Fruit fly (Drosophila melanogaster): Measurements from ENCODE around the gene CG14448.

The CG14448 gene

dm6 chr3L:22741389-22742120 lies 46.7 kb upstream of the CG14448 start, which contains the start of gene CG7369 (continued):
- TF ChIP-seq CoRest (tag; optimal IDR thresholded peaks at IDR 0.05), result peak; percentile 97
- peak; percentile 82 for TF ChIP-seq gsb-n (tag; optimal IDR thresholded peaks at IDR 0.05)
- TF ChIP-seq Dip2 (GFP tag; IDR thresholded peaks at IDR 0.05), result no peak
- peak; percentile 61 for TF ChIP-seq schlank (tag; optimal IDR thresholded peaks at IDR 0.05)
- peak; percentile 85 for TF ChIP-seq B-H2 (GFP tag; optimal IDR thresholded peaks at IDR 0.05)
- no peak for TF ChIP-seq pros (GFP tag; optimal IDR thresholded peaks at IDR 0.05)
- TF ChIP-seq CG32772 (GFP tag; IDR thresholded peaks at IDR 0.05), result peak; percentile 79
- peak; percentile 73 for TF ChIP-seq HLH4C (GFP tag; IDR thresholded peaks at IDR 0.05; ENCODE audit: partially characterized antibody)
- peak; percentile 80 for TF ChIP-seq Lhr (GFP tag; optimal IDR thresholded peaks at IDR 0.05)
- TF ChIP-seq Ets97D (GFP tag; optimal IDR thresholded peaks at IDR 0.05), result peak; percentile 92
- TF ChIP-seq CG9797 (GFP tag; optimal IDR thresholded peaks at IDR 0.05), result peak; percentile 54
- TF ChIP-seq CG42726 (GFP tag; IDR thresholded peaks at IDR 0.05; ENCODE audit: partially characterized antibody), result no peak
- TF ChIP-seq shn (GFP tag; optimal IDR thresholded peaks at IDR 0.05), result peak; percentile 69
- TF ChIP-seq amos (GFP tag; IDR thresholded peaks at IDR 0.05; ENCODE audit: partially characterized antibody), result peak; percentile 63
- peak; percentile 34 for TF ChIP-seq Spps (tag; optimal IDR thresholded peaks at IDR 0.05)
- TF ChIP-seq gt (GFP tag; IDR thresholded peaks at IDR 0.05), result peak; percentile 51; the same call in 1 of the 2 replicates
- TF ChIP-seq CG17802 (tag; optimal IDR thresholded peaks at IDR 0.05), result peak; percentile 21
- TF ChIP-seq CG43689 (GFP tag; IDR thresholded peaks at IDR 0.05), result no peak
- TF ChIP-seq maf-S (GFP tag; optimal IDR thresholded peaks at IDR 0.05), result peak; percentile 4
- peak; percentile 79 for TF ChIP-seq CHES-1-like (GFP tag; optimal IDR thresholded peaks at IDR 0.05)
- peak; percentile 59 for TF ChIP-seq CG32767 (GFP tag; IDR thresholded peaks at IDR 0.05)
- TF ChIP-seq Taf1 (GFP tag; IDR thresholded peaks at IDR 0.05), result no peak
- TF ChIP-seq scrt (GFP tag; optimal IDR thresholded peaks at IDR 0.05), result peak; percentile 53
- TF ChIP-seq Rfx (GFP tag; IDR thresholded peaks at IDR 0.05), result peak; percentile 89
- peak; percentile 67 for TF ChIP-seq CG9876 (GFP tag; optimal IDR thresholded peaks at IDR 0.05)
- TF ChIP-seq D19A (tag; optimal IDR thresholded peaks at IDR 0.05), result peak; percentile 57
- no peak for TF ChIP-seq eve (GFP tag; optimal IDR thresholded peaks at IDR 0.05)
- peak; percentile 91 for TF ChIP-seq CG15514 (GFP tag; optimal IDR thresholded peaks at IDR 0.05)
- peak in 1 of 2 experiments; percentile 68 for TF ChIP-seq insv (GFP tag; optimal IDR thresholded peaks at IDR 0.05)
- peak; percentile 79 for TF ChIP-seq CG18011 (GFP tag; optimal IDR thresholded peaks at IDR 0.05)
- TF ChIP-seq luna (GFP tag; optimal IDR thresholded peaks at IDR 0.05), result peak; percentile 46
- TF ChIP-seq Mes4 (GFP tag; optimal IDR thresholded peaks at IDR 0.05), result no peak
- TF ChIP-seq prd (optimal IDR thresholded peaks at IDR 0.05), result no peak
- peak; percentile 87 for TF ChIP-seq prd (GFP tag; IDR thresholded peaks at IDR 0.05)
- TF ChIP-seq CG9817 (tag; optimal IDR thresholded peaks at IDR 0.05), result peak; percentile 86
- peak; percentile 87 for TF ChIP-seq Abd-B (GFP tag; optimal IDR thresholded peaks at IDR 0.05)
- peak; percentile 93 for TF ChIP-seq CG17361 (GFP tag; IDR thresholded peaks at IDR 0.05)
- TF ChIP-seq Hr78 (GFP tag; optimal IDR thresholded peaks at IDR 0.05), result peak in 1 of 2 experiments; percentile 11
- peak; percentile 80 for TF ChIP-seq CG15011 (GFP tag; optimal IDR thresholded peaks at IDR 0.05)
- peak; percentile 24; the same call in 1 of the 2 replicates for TF ChIP-seq danr (GFP tag; IDR thresholded peaks at IDR 0.05)
- peak; percentile 52 for TF ChIP-seq jing (GFP tag; optimal IDR thresholded peaks at IDR 0.05)
- TF ChIP-seq exex (tag; optimal IDR thresholded peaks at IDR 0.05), result peak; percentile 29
- TF ChIP-seq gce (GFP tag; IDR thresholded peaks at IDR 0.05), result no peak
- peak; percentile 54; the same call in 1 of the 2 replicates for TF ChIP-seq ham (GFP tag; IDR thresholded peaks at IDR 0.05)
- TF ChIP-seq CG10959 (GFP tag; IDR thresholded peaks at IDR 0.05), result peak; percentile 68
- peak; percentile 78 for TF ChIP-seq CG10654 (GFP tag; optimal IDR thresholded peaks at IDR 0.05)
- peak; percentile 76 for TF ChIP-seq CG16813 (GFP tag; IDR thresholded peaks at IDR 0.05; ENCODE audit: partially characterized antibody)
- TF ChIP-seq CG2202 (tag; optimal IDR thresholded peaks at IDR 0.05), result peak; percentile 27
- TF ChIP-seq CG31365 (tag; optimal IDR thresholded peaks at IDR 0.05), result no peak

Data from whole organism, embryonic.